Fruit fly (Drosophila melanogaster) whole organism, adult: ENCODE measurements around the gene CG11816.

ENCODE experiments used
- CG14711 ChIP-seq: fragments of 200-800 bp; sonication (Bioruptor generic); optimal IDR thresholded peaks from 2 replicates; lab custom pipeline; 2018; ENCODE audit warnings: missing biosample characterization, mild to moderate bottlenecking, missing genetic modification characterization, moderate library complexity
- CG33017 ChIP-seq: fragments of 200-800 bp; sonication (Bioruptor generic); optimal IDR thresholded peaks from 2 replicates; lab custom pipeline; 2018; ENCODE audit warnings: missing biosample characterization, mild to moderate bottlenecking, missing genetic modification characterization, moderate library complexity
- Crg-1 ChIP-seq: fragments of 200-800 bp; sonication (Bioruptor generic); optimal IDR thresholded peaks from 2 replicates; lab custom pipeline; 2016; ENCODE audit warnings: missing biosample characterization, missing genetic modification characterization
- Hr96 ChIP-seq: fragments of 200-800 bp; sonication (Bioruptor generic); optimal IDR thresholded peaks from 2 replicates; lab custom pipeline; 2016; ENCODE audit warnings: missing biosample characterization, missing genetic modification characterization
- Mnt ChIP-seq: fragments of 200-800 bp; sonication (Bioruptor generic); optimal IDR thresholded peaks from 2 replicates; lab custom pipeline; 2016; ENCODE audit warnings: missing biosample characterization, mild to moderate bottlenecking, missing genetic modification characterization
- bab1 ChIP-seq: fragments of 200-800 bp; sonication (Bioruptor generic); optimal IDR thresholded peaks from 3 replicates; lab custom pipeline; 2019; ENCODE audit warnings: missing biosample characterization, mild to moderate bottlenecking, missing genetic modification characterization, moderate library complexity
- cnc ChIP-seq, 2 experiments: fragments of >200 bp; optimal IDR thresholded peaks; 2 replicates each; lab custom pipeline; 2017
- pad ChIP-seq: fragments of 200-800 bp; sonication (Bioruptor generic); optimal IDR thresholded peaks from 3 replicates; lab custom pipeline; 2017; ENCODE audit warnings: missing biosample characterization, missing genetic modification characterization, mild to moderate bottlenecking, moderate library complexity, missing genetic modification reagents
- toe ChIP-seq: fragments of 200-800 bp; sonication (Bioruptor generic); optimal IDR thresholded peaks from 2 replicates; lab custom pipeline; 2016; ENCODE audit warnings: missing biosample characterization, missing genetic modification characterization

- TF ChIP-seq Mnt = no peak
- no peak for TF ChIP-seq Hr96 (GFP tag; lab: Kevin White, UChicago)
- no peak for TF ChIP-seq cnc (optimal IDR thresholded peaks at IDR 0.05; lab: Kevin White, UChicago)
- no peak for TF ChIP-seq pad (GFP tag; lab: Kevin White, UChicago)
- TF ChIP-seq CG33017 = no peak
- no peak for TF ChIP-seq bab1 (GFP tag; lab: Kevin White, UChicago)
- TF ChIP-seq Crg-1 (GFP tag; lab: Kevin White, UChicago) = no peak
- no peak for TF ChIP-seq CG14711 (tag; lab: Kevin White, UChicago)
- TF ChIP-seq toe (GFP tag; lab: Kevin White, UChicago) = no peak
Measured at dm6 chrX:13536776-13537175, 18.8 kb downstream of the CG11816 start.
